Fruit fly (Drosophila melanogaster) Kc167 (cell line): ENCODE measurements around the gene CG7824.

Experiments used
- Myc ChIP-seq: fragments of >200 bp; optimal IDR thresholded peaks from 2 replicates; lab custom pipeline; 2017; ENCODE audit warnings: missing external identifiers
- Sin3A ChIP-seq: fragments of >200 bp; optimal IDR thresholded peaks from 2 replicates; lab custom pipeline; 2018; ENCODE audit warnings: missing external identifiers
- h ChIP-seq: fragments of >200 bp; optimal IDR thresholded peaks from 3 replicates; lab custom pipeline; 2018; ENCODE audit warnings: missing external identifiers
- insv ChIP-seq: fragments of >200 bp; optimal IDR thresholded peaks from 3 replicates; lab custom pipeline; 2018; ENCODE audit warnings: missing external identifiers
- psq ChIP-seq: fragments of >200 bp; optimal IDR thresholded peaks from 2 replicates; lab custom pipeline; 2017; ENCODE audit warnings: missing external identifiers
- ttk ChIP-seq: sonication (Bioruptor generic); optimal IDR thresholded peaks from 2 replicates; lab custom pipeline; 2017; ENCODE audit warnings: missing external identifiers

DNA sequence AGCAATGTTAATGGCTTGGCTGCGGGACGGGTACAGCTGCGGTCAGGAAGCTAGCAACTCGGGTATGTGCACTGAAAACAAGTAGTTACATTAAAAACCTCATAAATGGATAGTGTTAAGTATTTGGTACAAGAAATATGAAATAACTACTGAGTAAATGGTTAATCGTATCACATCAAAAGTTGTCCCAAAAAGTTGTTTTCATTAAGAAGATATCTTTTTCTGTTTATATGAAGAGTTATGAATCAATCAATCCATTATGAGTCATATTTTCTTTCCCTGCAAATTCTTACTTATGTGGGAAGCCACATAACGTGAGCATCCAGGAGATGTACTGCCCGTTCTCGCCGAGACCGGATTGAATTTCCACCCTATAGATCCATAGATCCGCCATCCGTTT, 20.0 kb downstream of the CG7824 start:
- TF ChIP-seq h (lab: Kevin White, UChicago) (no peak), psq (lab: Kevin White, UChicago) (no peak), Myc (lab: Kevin White, UChicago) (no peak), ttk (lab: Kevin White, UChicago) (no peak), insv (lab: Kevin White, UChicago) (no peak), Sin3A (lab: Kevin White, UChicago) (no peak)
